Fruit fly (Drosophila melanogaster) whole organism, embryonic: ENCODE measurements around the gene robl62A.

Source experiments
- Bdp1 ChIP-seq: fragments of 200-800 bp; sonication (Bioruptor generic); optimal IDR thresholded peaks from 3 replicates; lab custom pipeline; 2016; ENCODE audit warnings: missing biosample characterization, missing genetic modification characterization
- CG12299 ChIP-seq: fragments of 200-800 bp; sonication (Bioruptor generic); optimal IDR thresholded peaks from 2 replicates; lab custom pipeline; 2018; ENCODE audit warnings: missing biosample characterization, mild to moderate bottlenecking, missing genetic modification characterization
- CG12391 ChIP-seq: fragments of 200-800 bp; sonication (Bioruptor generic); optimal IDR thresholded peaks from 3 replicates; lab custom pipeline; 2018; ENCODE audit warnings: missing biosample characterization, mild to moderate bottlenecking, missing genetic modification characterization, moderate library complexity
- CG12942 ChIP-seq: fragments of 200-800 bp; sonication (Bioruptor generic); optimal IDR thresholded peaks from 3 replicates; lab custom pipeline; 2016; ENCODE audit warnings: missing biosample characterization, missing genetic modification characterization
- CG13624 ChIP-seq: fragments of 200-800 bp; sonication (Bioruptor generic); optimal IDR thresholded peaks from 2 replicates; lab custom pipeline; 2016; ENCODE audit warnings: missing biosample characterization, missing genetic modification characterization
- CG14014 ChIP-seq: fragments of 200-800 bp; sonication (Bioruptor generic); IDR thresholded peaks from 2 replicates; pipeline ENCODE4 v1.3.6; 2022; ENCODE audit warnings: missing biosample characterization, missing genetic modification characterization
- CG17186 ChIP-seq: fragments of 200-800 bp; sonication (Bioruptor generic); optimal IDR thresholded peaks from 3 replicates; lab custom pipeline; 2017; ENCODE audit warnings: missing biosample characterization, missing genetic modification reagents, missing genetic modification characterization
- CG17359 ChIP-seq: fragments of 200-800 bp; sonication (Bioruptor generic); optimal IDR thresholded peaks from 3 replicates; lab custom pipeline; 2018; ENCODE audit warnings: missing biosample characterization, mild to moderate bottlenecking, missing genetic modification characterization, moderate library complexity
- CG1832 ChIP-seq: fragments of 200-800 bp; sonication (Bioruptor generic); optimal IDR thresholded peaks from 2 replicates; lab custom pipeline; 2017; ENCODE audit warnings: missing biosample characterization, mild to moderate bottlenecking, missing genetic modification characterization, inconsistent platforms
- CG2116 ChIP-seq: fragments of 200-800 bp; sonication (Bioruptor generic); optimal IDR thresholded peaks from 3 replicates; lab custom pipeline; 2018; ENCODE audit warnings: missing biosample characterization, mild to moderate bottlenecking, missing genetic modification characterization
- CG2199 ChIP-seq: fragments of 200-800 bp; sonication (Bioruptor generic); IDR thresholded peaks from 3 replicates; pipeline ENCODE4 v1.3.6; 2022; ENCODE audit warnings: missing biosample characterization, missing genetic modification characterization
- CG2202 ChIP-seq: fragments of 200-800 bp; sonication (Bioruptor generic); optimal IDR thresholded peaks from 2 replicates; lab custom pipeline; 2018; ENCODE audit warnings: missing biosample characterization, mild to moderate bottlenecking, missing genetic modification characterization
- CG30431 ChIP-seq: fragments of 200-800 bp; sonication (Bioruptor generic); optimal IDR thresholded peaks from 2 replicates; lab custom pipeline; 2017; ENCODE audit warnings: missing biosample characterization, missing genetic modification characterization
- CG32532 ChIP-seq: fragments of 200-800 bp; sonication (Bioruptor generic); IDR thresholded peaks from 2 replicates; pipeline ENCODE4 v1.3.6; 2022; ENCODE audit warnings: missing biosample characterization, missing genetic modification characterization
- CG32772 ChIP-seq: fragments of 200-800 bp; sonication (Bioruptor generic); IDR thresholded peaks from 2 replicates; pipeline ENCODE4 v1.3.6; 2022; ENCODE audit warnings: missing biosample characterization, missing genetic modification characterization
- CG34224 ChIP-seq: fragments of 200-800 bp; sonication (Bioruptor generic); IDR thresholded peaks from 3 replicates; pipeline ENCODE4 v1.3.6; 2022; ENCODE audit warnings: missing biosample characterization, missing genetic modification characterization; ENCODE audit not compliant: partially characterized antibody
- CG4424 ChIP-seq: fragments of 200-800 bp; sonication (Bioruptor generic); optimal IDR thresholded peaks from 3 replicates; lab custom pipeline; 2016; ENCODE audit warnings: missing biosample characterization, missing genetic modification characterization
- CG4617 ChIP-seq: fragments of 200-800 bp; sonication (Bioruptor generic); optimal IDR thresholded peaks from 3 replicates; lab custom pipeline; 2016; ENCODE audit warnings: missing biosample characterization, missing genetic modification characterization, borderline replicate concordance
- CG6683 ChIP-seq: fragments of 200-800 bp; sonication (Bioruptor generic); optimal IDR thresholded peaks from 2 replicates; lab custom pipeline; 2017; ENCODE audit warnings: missing biosample characterization, mild to moderate bottlenecking, missing genetic modification characterization, missing genetic modification reagents
- CG6791 ChIP-seq: fragments of 200-800 bp; sonication (Bioruptor generic); IDR thresholded peaks from 3 replicates; pipeline ENCODE4 v1.3.6; 2022; ENCODE audit warnings: missing biosample characterization, missing genetic modification characterization; ENCODE audit not compliant: partially characterized antibody
- CG6813 ChIP-seq: fragments of 200-800 bp; sonication (Bioruptor generic); optimal IDR thresholded peaks from 2 replicates; lab custom pipeline; 2017; ENCODE audit warnings: missing biosample characterization, missing genetic modification characterization, mild to moderate bottlenecking, moderate library complexity, missing genetic modification reagents
- CG7271 ChIP-seq: fragments of 200-800 bp; sonication (Bioruptor generic); optimal IDR thresholded peaks from 2 replicates; lab custom pipeline; 2018; ENCODE audit warnings: missing biosample characterization, mild to moderate bottlenecking, missing genetic modification characterization, moderate library complexity
- CG7372 ChIP-seq: fragments of 200-800 bp; sonication (Bioruptor generic); IDR thresholded peaks from 2 replicates; pipeline ENCODE4 v1.3.6; 2022; ENCODE audit warnings: missing biosample characterization, missing genetic modification characterization
- CG8944 ChIP-seq: fragments of 200-800 bp; sonication (Bioruptor generic); optimal IDR thresholded peaks from 3 replicates; lab custom pipeline; 2016; ENCODE audit warnings: missing biosample characterization, missing genetic modification characterization
- Chrac-16 ChIP-seq: fragments of 200-800 bp; sonication (Bioruptor generic); optimal IDR thresholded peaks from 3 replicates; lab custom pipeline; 2016; ENCODE audit warnings: missing biosample characterization, missing genetic modification characterization
- Dbx ChIP-seq: fragments of 200-800 bp; sonication (Bioruptor generic); IDR thresholded peaks from 3 replicates; pipeline ENCODE4 v1.3.6; 2022; ENCODE audit warnings: missing biosample characterization, missing genetic modification characterization
- Dp ChIP-seq: fragments of 200-800 bp; sonication (Bioruptor generic); optimal IDR thresholded peaks from 2 replicates; lab custom pipeline; 2018; ENCODE audit warnings: missing biosample characterization, mild to moderate bottlenecking, missing genetic modification characterization, moderate library complexity
- Fer2 ChIP-seq: fragments of 200-800 bp; sonication (Bioruptor generic); optimal IDR thresholded peaks from 2 replicates; lab custom pipeline; 2018; ENCODE audit warnings: missing biosample characterization, mild to moderate bottlenecking, missing genetic modification characterization, moderate library complexity
- Gsc ChIP-seq: fragments of 200-800 bp; sonication (Bioruptor generic); IDR thresholded peaks from 2 replicates; pipeline ENCODE4 v1.3.6; 2022; ENCODE audit warnings: missing biosample characterization, missing genetic modification characterization
- HmgD ChIP-seq: fragments of 200-800 bp; sonication (Bioruptor generic); optimal IDR thresholded peaks from 3 replicates; lab custom pipeline; 2016; ENCODE audit warnings: missing biosample characterization, missing genetic modification characterization
- amos ChIP-seq: fragments of 200-800 bp; sonication (Bioruptor generic); IDR thresholded peaks from 2 replicates; pipeline ENCODE4 v1.3.6; 2022; ENCODE audit warnings: missing biosample characterization, missing genetic modification characterization; ENCODE audit not compliant: partially characterized antibody
- bigmax ChIP-seq: fragments of 200-800 bp; sonication (Bioruptor generic); optimal IDR thresholded peaks from 2 replicates; lab custom pipeline; 2018; ENCODE audit warnings: missing biosample characterization, mild to moderate bottlenecking, missing genetic modification characterization
- caup ChIP-seq: fragments of 200-800 bp; sonication (Bioruptor generic); optimal IDR thresholded peaks from 3 replicates; lab custom pipeline; 2017; ENCODE audit warnings: missing biosample characterization, mild to moderate bottlenecking, missing genetic modification characterization, moderate library complexity; ENCODE audit not compliant: severe bottlenecking
- da ChIP-seq: fragments of 200-800 bp; sonication (Bioruptor generic); optimal IDR thresholded peaks from 2 replicates; lab custom pipeline; 2016; ENCODE audit warnings: missing biosample characterization, missing genetic modification characterization
- dmrt11E ChIP-seq: fragments of 200-800 bp; sonication (Bioruptor generic); optimal IDR thresholded peaks from 3 replicates; lab custom pipeline; 2018; ENCODE audit warnings: missing biosample characterization, mild to moderate bottlenecking, missing genetic modification characterization, moderate library complexity
- fd96Cb ChIP-seq: fragments of 200-800 bp; sonication (Bioruptor generic); optimal IDR thresholded peaks from 2 replicates; lab custom pipeline; 2018; ENCODE audit warnings: missing biosample characterization, mild to moderate bottlenecking, missing genetic modification characterization, moderate library complexity
- insv ChIP-seq, 2 experiments: fragments of 200-800 bp; sonication (Bioruptor generic); optimal IDR thresholded peaks; 3 replicates each; lab custom pipeline; 2016 to 2018; ENCODE audit warnings: missing biosample characterization in 2 of 2, missing genetic modification characterization in 2 of 2
- jigr1 ChIP-seq: fragments of 200-800 bp; sonication (Bioruptor generic); IDR thresholded peaks from 3 replicates; pipeline ENCODE4 v1.3.6; 2022; ENCODE audit warnings: missing biosample characterization, missing genetic modification characterization
- jing ChIP-seq: fragments of 200-800 bp; sonication (Bioruptor generic); optimal IDR thresholded peaks from 2 replicates; lab custom pipeline; 2018; ENCODE audit warnings: missing biosample characterization, mild to moderate bottlenecking, missing genetic modification characterization
- kay ChIP-seq: fragments of 200-800 bp; sonication (Bioruptor generic); optimal IDR thresholded peaks from 2 replicates; lab custom pipeline; 2016; ENCODE audit warnings: missing biosample characterization, missing genetic modification characterization
- lilli ChIP-seq: fragments of 200-800 bp; sonication (Bioruptor generic); optimal IDR thresholded peaks from 3 replicates; lab custom pipeline; 2016; ENCODE audit warnings: missing biosample characterization, missing genetic modification characterization
- lmd ChIP-seq: fragments of 200-800 bp; sonication (Bioruptor generic); IDR thresholded peaks from 2 replicates; pipeline ENCODE4 v1.3.6; 2022; ENCODE audit warnings: missing biosample characterization, missing genetic modification characterization
- pan ChIP-seq, 4 experiments: fragments of >200 bp in 3 of 4; fragments of 200-800 bp in 1 of 4; sonication (Bioruptor generic) in 1 of 4; optimal IDR thresholded peaks in 3 of 4; IDR thresholded peaks in 1 of 4; 2 replicates each; pipeline versions ENCODE4 v1.3.6 to Lab custom; 2017 to 2022; ENCODE audit warnings: missing biosample characterization in 2 of 4, missing genetic modification characterization in 2 of 4, mixed read lengths in 1 of 4
- pb ChIP-seq: fragments of 200-800 bp; sonication (Bioruptor generic); optimal IDR thresholded peaks from 3 replicates; lab custom pipeline; 2016; ENCODE audit warnings: missing biosample characterization, missing genetic modification characterization
- sqz ChIP-seq: fragments of 200-800 bp; sonication (Bioruptor generic); optimal IDR thresholded peaks from 3 replicates; lab custom pipeline; 2018; ENCODE audit warnings: missing biosample characterization, mild to moderate bottlenecking, missing genetic modification characterization
- tgo ChIP-seq: fragments of 200-800 bp; sonication (Bioruptor generic); IDR thresholded peaks from 3 replicates; pipeline ENCODE4 v1.3.6; 2022; ENCODE audit warnings: missing biosample characterization, missing genetic modification characterization
- twi ChIP-seq: fragments of 200-800 bp; optimal IDR thresholded peaks from 2 replicates; lab custom pipeline; 2019; ENCODE audit warnings: missing biosample characterization, mild to moderate bottlenecking, missing genetic modification characterization, moderate library complexity
- vvl ChIP-seq: fragments of 200-800 bp; sonication (Bioruptor generic); IDR thresholded peaks from 2 replicates; pipeline ENCODE4 v1.3.6; 2022; ENCODE audit warnings: missing biosample characterization, missing genetic modification characterization

Gene robl62A

dm6 chr3L:1515820-1516540 lies 38.6 kb downstream of the robl62A start (continued):
- TF ChIP-seq jigr1 (GFP tag; lab: Robert Waterston, UW) (0 out of 3 replicates have a peak, but pooled peaks have one; percentile 37), lilli (peak; percentile 79), dmrt11E (tag; lab: Kevin White, UChicago) (peak; percentile 78), CG17359 (tag; lab: Kevin White, UChicago) (peak; percentile 80), CG6791 (GFP tag; lab: Robert Waterston, UW) (no peak), Dp (no peak), CG34224 (GFP tag; lab: Robert Waterston, UW) (no peak), CG12942 (GFP tag; lab: Kevin White, UChicago) (peak; percentile 62), CG14014 (GFP tag; lab: Robert Waterston, UW) (peak; percentile 49; the same call in 1 of the 2 replicates), HmgD (GFP tag; lab: Kevin White, UChicago) (peak; percentile 21), CG32772 (GFP tag; lab: Robert Waterston, UW) (peak; percentile 40), Gsc (GFP tag; lab: Robert Waterston, UW) (peak; percentile 34; the same call in 1 of the 2 replicates), da (no peak), CG6683 (GFP tag; lab: Kevin White, UChicago) (no peak), lmd (GFP tag; lab: Robert Waterston, UW) (peak; percentile 59), bigmax (GFP tag; lab: Kevin White, UChicago) (no peak), pb (peak; percentile 19), Bdp1 (GFP tag; lab: Kevin White, UChicago) (peak; percentile 45), CG6813 (GFP tag; lab: Kevin White, UChicago) (peak; percentile 69), insv (GFP tag; optimal IDR thresholded peaks at IDR 0.05; lab: Kevin White, UChicago) (peak in 1 of 2 experiments; percentile 24), CG17186 (GFP tag; lab: Kevin White, UChicago) (peak; percentile 6), CG7271 (tag; lab: Kevin White, UChicago) (no peak), twi (tag; lab: Kevin White, UChicago) (peak; percentile 76), CG2202 (tag; lab: Kevin White, UChicago) (peak; percentile 52), Dbx (GFP tag; lab: Robert Waterston, UW) (no peak), CG7372 (0 out of 2 replicates have a peak, but pooled peaks have one; percentile 16), CG12391 (peak; percentile 75), CG1832 (GFP tag; lab: Kevin White, UChicago) (no peak), CG13624 (GFP tag; lab: Kevin White, UChicago) (peak; percentile 54), fd96Cb (peak; percentile 75), CG30431 (GFP tag; lab: Kevin White, UChicago) (peak; percentile 64), Fer2 (tag; lab: Kevin White, UChicago) (no peak), kay (GFP tag; lab: Kevin White, UChicago) (no peak), pan (optimal IDR thresholded peaks at IDR 0.05; lab: Kevin White, UChicago) (no peak), pan (GFP tag; optimal IDR thresholded peaks at IDR 0.05 in 1 of 2, IDR thresholded peaks at IDR 0.05 in 1 of 2) (peak in 1 of 2 experiments; percentile 46), CG2116 (GFP tag; lab: Kevin White, UChicago) (peak; percentile 34), jing (GFP tag; lab: Kevin White, UChicago) (peak; percentile 51), tgo (peak; percentile 61), CG8944 (GFP tag; lab: Kevin White, UChicago) (peak; percentile 70), amos (GFP tag; lab: Robert Waterston, UW) (no peak), CG12299 (tag; lab: Kevin White, UChicago) (peak; percentile 56), Chrac-16 (GFP tag; lab: Kevin White, UChicago) (peak; percentile 76), sqz (GFP tag; lab: Kevin White, UChicago) (peak; percentile 31), CG32532 (GFP tag; lab: Robert Waterston, UW) (peak; percentile 56), CG2199 (GFP tag; lab: Robert Waterston, UW) (peak; percentile 76; the same call in 2 of the 3 replicates), CG4424 (peak; percentile 74), vvl (GFP tag; lab: Robert Waterston, UW) (peak; percentile 69), CG4617 (GFP tag; lab: Kevin White, UChicago) (peak; percentile 28), caup (GFP tag; lab: Kevin White, UChicago) (peak; percentile 54)
